3 fruit fly cellular contexts compared by ENCODE assay signal in the genomic region with DNA sequence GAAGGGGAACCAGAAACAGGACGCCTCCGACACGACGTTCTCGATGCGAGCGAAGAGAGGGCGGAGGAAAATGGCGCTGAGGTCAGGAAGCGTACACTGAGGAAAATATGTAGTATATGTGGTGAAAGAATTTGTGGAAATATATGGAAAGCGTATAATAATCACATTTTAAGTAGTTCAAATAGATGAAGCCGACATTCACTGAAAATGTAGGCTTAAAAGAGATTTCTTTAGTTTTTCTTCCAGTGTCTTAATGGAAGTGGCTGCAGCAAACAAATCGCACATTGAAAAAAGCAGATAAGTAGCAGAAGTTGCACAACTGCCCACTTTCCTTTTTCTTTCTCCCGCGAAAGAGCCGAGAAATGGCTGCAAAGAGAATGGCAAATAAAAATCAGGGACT.
TF ChIP-seq lines count a peak whose summit lies in the region.

No protein-coding gene starts in this region.

- no peak for TF ChIP-seq CTCF in whole organism, embryonic (GFP tag; optimal IDR thresholded peaks at IDR 0.05; lab: Kevin White, UChicago)

TF ChIP-seq in whole organism, embryonic, 481 proteins besides CTCF, POLR2A, EP300 and RAD21 (continues in another document):
- TF ChIP-seq Mad (GFP tag; optimal IDR thresholded peaks at IDR 0.05; lab: Kevin White, UChicago) (no peak), row (GFP tag; IDR thresholded peaks at IDR 0.05; lab: Robert Waterston, UW) (peak; percentile 32; the same call in 2 of the 3 replicates), sima (GFP tag; optimal IDR thresholded peaks at IDR 0.05; lab: Kevin White, UChicago) (no peak), ttk (GFP tag; IDR thresholded peaks at IDR 0.05; lab: Robert Waterston, UW) (0 out of 2 replicates have a peak, but pooled peaks have one; percentile 9), prd (optimal IDR thresholded peaks at IDR 0.05; lab: Kevin White, UChicago) (no peak), prd (GFP tag; IDR thresholded peaks at IDR 0.05; lab: Robert Waterston, UW) (peak; percentile 65; the same call in 2 of the 3 replicates), sqz (GFP tag; optimal IDR thresholded peaks at IDR 0.05; lab: Kevin White, UChicago) (no peak), Ets65A (GFP tag; lab: Kevin White, UChicago) (peak; percentile 93), Camta (GFP tag; optimal IDR thresholded peaks at IDR 0.05; lab: Kevin White, UChicago) (no peak), CG7556 (GFP tag; optimal IDR thresholded peaks at IDR 0.05; lab: Kevin White, UChicago) (no peak), CG11247 (GFP tag; IDR thresholded peaks at IDR 0.05; lab: Robert Waterston, UW) (no peak), ato (GFP tag; IDR thresholded peaks at IDR 0.05; lab: Robert Waterston, UW; ENCODE audit: partially characterized antibody) (no peak), ara (GFP tag; IDR thresholded peaks at IDR 0.05; lab: Robert Waterston, UW) (0 out of 2 replicates have a peak, but pooled peaks have one; percentile 46), Hey (tag; optimal IDR thresholded peaks at IDR 0.05; lab: Kevin White, UChicago) (no peak), CG17328 (GFP tag; IDR thresholded peaks at IDR 0.05; lab: Robert Waterston, UW) (0 out of 2 replicates have a peak, but pooled peaks have one; percentile 39), seq (GFP tag; IDR thresholded peaks at IDR 0.05; lab: Robert Waterston, UW) (0 out of 2 replicates have a peak, but pooled peaks have one; percentile 11), pan (optimal IDR thresholded peaks at IDR 0.05; lab: Kevin White, UChicago) (no peak), pan (GFP tag; optimal IDR thresholded peaks at IDR 0.05 in 1 of 2, IDR thresholded peaks at IDR 0.05 in 1 of 2) (peak in 1 of 2 experiments; percentile 36), CG2129 (GFP tag; IDR thresholded peaks at IDR 0.05; lab: Robert Waterston, UW; ENCODE audit: partially characterized antibody) (no peak), Hmr (GFP tag; optimal IDR thresholded peaks at IDR 0.05; lab: Kevin White, UChicago) (peak; percentile 7), CG4820 (GFP tag; optimal IDR thresholded peaks at IDR 0.05; lab: Kevin White, UChicago) (no peak), dysf (GFP tag; IDR thresholded peaks at IDR 0.05; lab: Robert Waterston, UW) (0 out of 3 replicates have a peak, but pooled peaks have one; percentile 31), CG12769 (tag; optimal IDR thresholded peaks at IDR 0.05; lab: Kevin White, UChicago) (no peak), CG7357 (GFP tag; IDR thresholded peaks at IDR 0.05; lab: Robert Waterston, UW) (0 out of 3 replicates have a peak, but pooled peaks have one; percentile 30), sens (GFP tag; lab: Kevin White, UChicago) (peak; percentile 70), gce (GFP tag; IDR thresholded peaks at IDR 0.05; lab: Robert Waterston, UW) (0 out of 3 replicates have a peak, but pooled peaks have one; percentile 7), sens-2 (GFP tag; IDR thresholded peaks at IDR 0.05; lab: Robert Waterston, UW) (no peak)

TF ChIP-seq in whole organism, prepupa, 60 proteins besides CTCF, POLR2A, EP300 and RAD21 (continues in another document):
- TF ChIP-seq CG31627 (GFP tag; optimal IDR thresholded peaks at IDR 0.05; lab: Kevin White, UChicago) (peak; percentile 14), CG11902 (GFP tag; optimal IDR thresholded peaks at IDR 0.05; lab: Kevin White, UChicago) (no peak), CG6163 (GFP tag; IDR thresholded peaks at IDR 0.05; lab: Robert Waterston, UW) (no peak), net (GFP tag; optimal IDR thresholded peaks at IDR 0.05; lab: Kevin White, UChicago) (no peak), Smox (GFP tag; optimal IDR thresholded peaks at IDR 0.05; lab: Kevin White, UChicago) (no peak), CG6276 (GFP tag; optimal IDR thresholded peaks at IDR 0.05; lab: Kevin White, UChicago) (no peak), fkh (GFP tag; optimal IDR thresholded peaks at IDR 0.05; lab: Kevin White, UChicago) (no peak), CG10631 (GFP tag; optimal IDR thresholded peaks at IDR 0.05; lab: Kevin White, UChicago) (peak; percentile 8), Blimp-1 (GFP tag; optimal IDR thresholded peaks at IDR 0.05; lab: Kevin White, UChicago) (no peak), CG11762 (GFP tag; optimal IDR thresholded peaks at IDR 0.05; lab: Kevin White, UChicago; ENCODE audit: insufficient read depth) (no peak), esn (GFP tag; optimal IDR thresholded peaks at IDR 0.05; lab: Kevin White, UChicago) (no peak), CG8632 (GFP tag; optimal IDR thresholded peaks at IDR 0.05; lab: Kevin White, UChicago) (no peak), ss (GFP tag; optimal IDR thresholded peaks at IDR 0.05; lab: Kevin White, UChicago) (no peak), topi (GFP tag; optimal IDR thresholded peaks at IDR 0.05; lab: Kevin White, UChicago) (no peak), CG16779 (tag; optimal IDR thresholded peaks at IDR 0.05; lab: Kevin White, UChicago) (no peak), Eip78C (GFP tag; lab: Kevin White, UChicago) (peak; percentile 63), acj6 (GFP tag; optimal IDR thresholded peaks at IDR 0.05; lab: Kevin White, UChicago) (peak; percentile 31), Sox14 (GFP tag; optimal IDR thresholded peaks at IDR 0.05; lab: Kevin White, UChicago) (no peak), spab (GFP tag; optimal IDR thresholded peaks at IDR 0.05; lab: Kevin White, UChicago) (no peak), CG7368 (GFP tag; optimal IDR thresholded peaks at IDR 0.05; lab: Kevin White, UChicago) (no peak), Gug (GFP tag; IDR thresholded peaks at IDR 0.05; lab: Robert Waterston, UW) (no peak), Hr39 (GFP tag; optimal IDR thresholded peaks at IDR 0.05; lab: Kevin White, UChicago) (peak; percentile 10), svp (GFP tag; lab: Kevin White, UChicago) (no peak), fd59A (GFP tag; optimal IDR thresholded peaks at IDR 0.05; lab: Kevin White, UChicago) (no peak), eg (GFP tag; IDR thresholded peaks at IDR 0.05; lab: Robert Waterston, UW) (0 out of 3 replicates have a peak, but pooled peaks have one; percentile 25), CG8319 (GFP tag; optimal IDR thresholded peaks at IDR 0.05; lab: Kevin White, UChicago) (no peak), Eip75B (GFP tag; optimal IDR thresholded peaks at IDR 0.05; lab: Kevin White, UChicago) (peak; percentile 9), CG10669 (GFP tag; optimal IDR thresholded peaks at IDR 0.05; lab: Kevin White, UChicago) (peak; percentile 5), Lpt (GFP tag; optimal IDR thresholded peaks at IDR 0.05; lab: Kevin White, UChicago) (no peak), CG11294 (GFP tag; IDR thresholded peaks at IDR 0.05; lab: Robert Waterston, UW) (no peak), OdsH (GFP tag; optimal IDR thresholded peaks at IDR 0.05; lab: Kevin White, UChicago) (peak; percentile 13), lz (GFP tag; optimal IDR thresholded peaks at IDR 0.05; lab: Kevin White, UChicago) (no peak)

TF ChIP-seq in whole organism, pupa, 21 proteins besides CTCF, POLR2A, EP300 and RAD21:
- peak; percentile 36 for TF ChIP-seq CG8159 (tag; optimal IDR thresholded peaks at IDR 0.05; lab: Kevin White, UChicago)
- TF ChIP-seq Ets98B (GFP tag; IDR thresholded peaks at IDR 0.05; lab: Robert Waterston, UW), result no peak
- TF ChIP-seq fd96Ca (GFP tag; IDR thresholded peaks at IDR 0.05; lab: Robert Waterston, UW), result 0 out of 3 replicates have a peak, but pooled peaks have one; percentile 25
- TF ChIP-seq Pif1B (GFP tag; optimal IDR thresholded peaks at IDR 0.05; lab: Kevin White, UChicago), result no peak
- TF ChIP-seq D1 (tag; optimal IDR thresholded peaks at IDR 0.05; lab: Kevin White, UChicago), result no peak
- no peak for TF ChIP-seq CG10348 (GFP tag; IDR thresholded peaks at IDR 0.05; lab: Robert Waterston, UW)
- TF ChIP-seq Snoo (tag; optimal IDR thresholded peaks at IDR 0.05; lab: Kevin White, UChicago), result no peak
- TF ChIP-seq CG14655 (GFP tag; optimal IDR thresholded peaks at IDR 0.05; lab: Kevin White, UChicago), result no peak

Comparison
In these comparisons a context has a peak if more than half of its experiments do, and no peak if none do; other contexts are left out.
1. Of the 7 proteins assayed by ChIP-seq in both whole organism, embryonic and whole organism, prepupa: peak only in whole organism, embryonic: Sox102F; only in whole organism, prepupa: Hr39; in both: none; in neither: 5.